Worm (Caenorhabditis elegans) whole organism, late embryonic: ENCODE measurements around the gene btb-2.

Experiments
- C38D4.7 ChIP-seq: fragments of 200-800 bp; sonication (Bioruptor generic); optimal IDR thresholded peaks from 2 replicates; lab custom pipeline; 2018; ENCODE audit warnings: mild to moderate bottlenecking, missing genetic modification characterization, moderate library complexity, missing compliant biosample characterization
- ceh-2 ChIP-seq: sonication (generic microtip); optimal IDR thresholded peaks from 2 replicates; lab custom pipeline; 2016; ENCODE audit warnings: missing genotype, missing genetic modification characterization, missing compliant biosample characterization
- ceh-9 ChIP-seq: sonication (generic microtip); optimal IDR thresholded peaks from 2 replicates; lab custom pipeline; 2016; ENCODE audit warnings: mild to moderate bottlenecking, missing genetic modification characterization, inconsistent platforms, missing compliant biosample characterization
- ets-4 ChIP-seq: sonication (generic microtip); optimal IDR thresholded peaks from 2 replicates; lab custom pipeline; 2016; ENCODE audit warnings: missing genetic modification characterization, missing compliant biosample characterization
- fkh-10 ChIP-seq: fragments of 150-350 bp; optimal IDR thresholded peaks from 2 replicates; lab custom pipeline; 2014; ENCODE audit warnings: missing biosample characterization, missing genetic modification reagents, missing genetic modification characterization
- nhr-11 ChIP-seq: fragments of 150-350 bp; optimal IDR thresholded peaks from 2 replicates; lab custom pipeline; 2014; ENCODE audit warnings: missing biosample characterization, missing genetic modification characterization
- pag-3 ChIP-seq: sonication (generic microtip); optimal IDR thresholded peaks from 2 replicates; lab custom pipeline; 2016; ENCODE audit warnings: missing compliant biosample characterization, missing genetic modification characterization, borderline replicate concordance
- pat-9 ChIP-seq: fragments of 200-800 bp; sonication (Bioruptor generic); optimal IDR thresholded peaks from 2 replicates; lab custom pipeline; 2018; ENCODE audit warnings: mild to moderate bottlenecking, missing genetic modification characterization, moderate library complexity, missing compliant biosample characterization
- pha-4 ChIP-seq: fragments of 150-350 bp; optimal IDR thresholded peaks from 2 replicates; lab custom pipeline; 2018; ENCODE audit warnings: missing biosample characterization, missing genetic modification reagents, missing genetic modification characterization
- pros-1 ChIP-seq: fragments of 150-350 bp; optimal IDR thresholded peaks from 2 replicates; lab custom pipeline; 2014; ENCODE audit warnings: missing biosample characterization, missing genetic modification reagents, missing genetic modification characterization
- sox-4 ChIP-seq: sonication (generic microtip); optimal IDR thresholded peaks from 2 replicates; lab custom pipeline; 2017; ENCODE audit warnings: mild to moderate bottlenecking, missing genetic modification characterization, inconsistent platforms, missing compliant biosample characterization
- unc-3 ChIP-seq, 2 experiments: fragments of 200-800 bp in 1 of 2; sonication (Bioruptor generic) in 1 of 2; sonication (generic microtip) in 1 of 2; conservative IDR thresholded peaks in 1 of 2; optimal IDR thresholded peaks in 1 of 2; 2 replicates each; pipeline versions ENCODE4 v1.3.6 to Lab custom; 2016 to 2022; ENCODE audit warnings: missing compliant biosample characterization in 2 of 2, missing genetic modification characterization in 2 of 2, missing genetic modification reagents in 1 of 2
- unc-42 ChIP-seq: sonication (generic microtip); optimal IDR thresholded peaks from 2 replicates; lab custom pipeline; 2016; ENCODE audit warnings: missing genotype, missing genetic modification characterization, missing compliant biosample characterization
- ztf-16 ChIP-seq: sonication (generic microtip); optimal IDR thresholded peaks from 2 replicates; lab custom pipeline; 2017; ENCODE audit warnings: missing genetic modification characterization, missing compliant biosample characterization

- TF ChIP-seq sox-4 (tag; lab: Kevin White, UChicago) (no peak), pros-1 (tag; lab: Kevin White, UChicago) (no peak), nhr-11 (tag; lab: Kevin White, UChicago) (no peak), pat-9 (tag; lab: Kevin White, UChicago) (no peak), unc-42 (no peak), fkh-10 (GFP tag; lab: Kevin White, UChicago) (no peak), unc-3 (GFP tag; conservative IDR thresholded peaks at IDR 0.05; lab: Robert Waterston, UW) (no peak), unc-3 (tag; optimal IDR thresholded peaks at IDR 0.05; lab: Kevin White, UChicago) (no peak), pag-3 (tag; lab: Kevin White, UChicago) (no peak), ceh-9 (tag; lab: Kevin White, UChicago) (no peak), ets-4 (tag; lab: Kevin White, UChicago) (no peak), pha-4 (tag; lab: Kevin White, UChicago) (no peak), ztf-16 (tag; lab: Kevin White, UChicago) (no peak), C38D4.7 (GFP tag; lab: Kevin White, UChicago) (no peak), ceh-2 (tag; lab: Kevin White, UChicago) (no peak)
Measured at ce11 chrII:6448656-6449055, 46.9 kb downstream of the btb-2 start.
